Worm (Caenorhabditis elegans) whole organism, L3 larva: ENCODE results near the gene try-13.

Source experiments
- ZK546.5 ChIP-seq: sonication (generic microtip); optimal IDR thresholded peaks from 2 replicates; lab custom pipeline; 2017; ENCODE audit warnings: missing biosample characterization, missing genetic modification characterization
- aly-2 ChIP-seq: fragments of 150-350 bp; optimal IDR thresholded peaks from 2 replicates; lab custom pipeline; 2014; ENCODE audit warnings: missing biosample characterization, missing genetic modification characterization
- ceh-28 ChIP-seq: fragments of 150-350 bp; optimal IDR thresholded peaks from 2 replicates; lab custom pipeline; 2014; ENCODE audit warnings: missing biosample characterization, missing genetic modification reagents, missing genetic modification characterization
- ceh-82 ChIP-seq: fragments of 150-350 bp; optimal IDR thresholded peaks from 2 replicates; lab custom pipeline; 2014; ENCODE audit warnings: missing biosample characterization, missing genetic modification characterization
- nhr-11 ChIP-seq: fragments of 150-350 bp; optimal IDR thresholded peaks from 2 replicates; lab custom pipeline; 2014; ENCODE audit warnings: missing biosample characterization, missing genetic modification characterization
- pqm-1 ChIP-seq: fragments of 150-350 bp; optimal IDR thresholded peaks from 2 replicates; lab custom pipeline; 2017; ENCODE audit warnings: missing biosample characterization, missing genetic modification characterization, inconsistent platforms

ce11 chrV:7455008-7455407, 15.1 kb downstream of the try-13 start, which contains the start of gene F25E5.2:
- TF ChIP-seq ceh-28 (tag; lab: Kevin White, UChicago) (no peak), pqm-1 (tag; lab: Kevin White, UChicago) (no peak), nhr-11 (no peak), aly-2 (tag; lab: Kevin White, UChicago) (no peak), ZK546.5 (tag; lab: Kevin White, UChicago) (no peak), ceh-82 (tag; lab: Kevin White, UChicago) (no peak)
